Fruit fly (Drosophila melanogaster): Measurements from ENCODE around the gene CG2983.

The CG2983 gene

DNA sequence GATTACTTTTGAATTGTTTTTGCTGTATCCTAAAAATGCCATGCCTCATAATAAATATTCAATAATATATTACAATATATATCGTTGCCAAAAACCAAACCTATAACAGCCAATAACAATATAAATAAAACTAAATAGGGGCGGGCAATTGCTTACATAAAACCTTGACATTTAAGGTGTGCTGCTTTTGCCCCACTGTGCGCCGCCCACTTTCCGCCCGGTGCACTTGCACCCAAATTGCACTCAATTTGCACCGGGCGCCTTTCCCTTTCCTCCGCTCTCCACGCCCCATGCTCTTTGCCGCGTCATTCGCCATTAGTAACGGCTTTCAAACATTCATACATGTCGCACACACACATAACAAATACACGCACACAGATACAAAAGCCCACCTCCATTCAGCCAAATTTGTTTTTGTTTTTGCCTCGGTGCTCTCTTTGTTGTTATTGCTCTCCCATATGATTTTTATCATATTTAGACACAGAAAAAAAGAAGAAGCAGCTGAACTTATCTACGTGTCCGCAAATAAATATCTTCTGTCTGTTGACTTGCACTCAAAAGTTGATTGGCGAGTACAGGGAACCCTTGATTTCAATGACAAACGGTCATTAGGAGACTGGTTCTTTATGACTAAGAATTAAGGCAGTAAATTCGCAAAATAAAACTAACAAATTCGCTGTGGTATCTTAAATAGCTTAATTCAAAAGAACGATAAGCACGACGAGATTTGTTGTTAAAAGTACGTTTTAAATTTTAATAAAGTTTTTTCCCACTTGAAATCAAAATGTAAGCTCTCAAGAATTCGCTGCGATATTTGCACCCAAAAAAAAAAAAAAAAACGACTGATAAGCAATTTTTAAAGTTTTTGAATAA is 10.7 kb downstream of the CG2983 start (continued):
- TF ChIP-seq Deaf1 (tag; optimal IDR thresholded peaks at IDR 0.05) (no peak), CG15696 (tag; optimal IDR thresholded peaks at IDR 0.05) (no peak), Blimp-1 (GFP tag; optimal IDR thresholded peaks at IDR 0.05) (peak; percentile 62), CG11085 (GFP tag; IDR thresholded peaks at IDR 0.05) (no peak), CG7987 (GFP tag; optimal IDR thresholded peaks at IDR 0.05) (peak; percentile 44), insv (GFP tag; optimal IDR thresholded peaks at IDR 0.05) (no peak), CHES-1-like (GFP tag; optimal IDR thresholded peaks at IDR 0.05) (no peak), CG8924 (tag; optimal IDR thresholded peaks at IDR 0.05) (peak; percentile 24), gcm2 (GFP tag; optimal IDR thresholded peaks at IDR 0.05) (peak; percentile 2), CG10959 (GFP tag; IDR thresholded peaks at IDR 0.05) (no peak; the same call in 1 of the 2 replicates), CG15269 (tag; optimal IDR thresholded peaks at IDR 0.05) (peak; percentile 25), MTF-1 (GFP tag; optimal IDR thresholded peaks at IDR 0.05; ENCODE audit: borderline replicate concordance) (peak; percentile 32), CG9876 (GFP tag; optimal IDR thresholded peaks at IDR 0.05) (no peak), onecut (GFP tag; IDR thresholded peaks at IDR 0.05) (peak; percentile 2; the same call in 1 of the 2 replicates), ci (GFP tag; IDR thresholded peaks at IDR 0.05) (peak; percentile 20; the same call in 1 of the 3 replicates), Drgx (GFP tag; IDR thresholded peaks at IDR 0.05) (peak; percentile 83), gsb-n (tag; optimal IDR thresholded peaks at IDR 0.05) (peak; percentile 75), sens (GFP tag) (peak; percentile 70), CG13424 (tag; optimal IDR thresholded peaks at IDR 0.05) (peak; percentile 2), az2 (GFP tag; optimal IDR thresholded peaks at IDR 0.05) (no peak), CG17359 (tag; optimal IDR thresholded peaks at IDR 0.05) (peak; percentile 39), CG5245 (GFP tag; optimal IDR thresholded peaks at IDR 0.05) (peak; percentile 1), CG3281 (GFP tag; optimal IDR thresholded peaks at IDR 0.05) (peak; percentile 23), pho (GFP tag; optimal IDR thresholded peaks at IDR 0.05) (peak; percentile 33), lab (GFP tag; optimal IDR thresholded peaks at IDR 0.05) (peak; percentile 60), Trl (optimal IDR thresholded peaks at IDR 0.05) (peak; percentile 26 to 43), Trl (GFP tag; optimal IDR thresholded peaks at IDR 0.05) (peak; percentile 2), CG16815 (GFP tag; optimal IDR thresholded peaks at IDR 0.05) (no peak), so (GFP tag; IDR thresholded peaks at IDR 0.05) (peak; percentile 48; the same call in 1 of the 3 replicates), ash1 (GFP tag; optimal IDR thresholded peaks at IDR 0.05) (peak; percentile 20), CG15011 (GFP tag; optimal IDR thresholded peaks at IDR 0.05) (peak; percentile 24), CG31388 (GFP tag; optimal IDR thresholded peaks at IDR 0.05) (no peak), CG6854 (GFP tag; optimal IDR thresholded peaks at IDR 0.05) (peak; percentile 3), CG6689 (GFP tag; IDR thresholded peaks at IDR 0.05) (0 out of 2 replicates have a peak, but pooled peaks have one; percentile 23), BEAF-32 (GFP tag; optimal IDR thresholded peaks at IDR 0.05) (no peak), CG2199 (GFP tag; IDR thresholded peaks at IDR 0.05) (0 out of 3 replicates have a peak, but pooled peaks have one; percentile 20), sug (tag; optimal IDR thresholded peaks at IDR 0.05) (peak; percentile 44), lilli (GFP tag; optimal IDR thresholded peaks at IDR 0.05) (peak; percentile 31), CG7839 (tag; optimal IDR thresholded peaks at IDR 0.05) (peak; percentile 17), ttk (GFP tag; IDR thresholded peaks at IDR 0.05) (no peak), ken (GFP tag; IDR thresholded peaks at IDR 0.05) (peak; percentile 58; the same call in 1 of the 3 replicates), pb (GFP tag; optimal IDR thresholded peaks at IDR 0.05) (no peak), grn (GFP tag; optimal IDR thresholded peaks at IDR 0.05) (peak; percentile 85), CG14441 (GFP tag; IDR thresholded peaks at IDR 0.05) (0 out of 2 replicates have a peak, but pooled peaks have one; percentile 22), Rfx (GFP tag; IDR thresholded peaks at IDR 0.05) (0 out of 2 replicates have a peak, but pooled peaks have one; percentile 31), CG2120 (GFP tag; optimal IDR thresholded peaks at IDR 0.05) (peak; percentile 31), CG6654 (GFP tag; optimal IDR thresholded peaks at IDR 0.05) (no peak), bab2 (GFP tag; optimal IDR thresholded peaks at IDR 0.05) (no peak), CG17385 (GFP tag; optimal IDR thresholded peaks at IDR 0.05) (peak; percentile 86)

Data from whole organism, embryonic.